Worm (Caenorhabditis elegans) whole organism, L2 larva: ENCODE results near the gene his-8.
"Not testable (repeated sequence)": the region's sequence is repeated elsewhere in the genome, so short reads cannot be mapped to it uniquely, and the experiment has no call there.

Experiments used
- F13H6.1 ChIP-seq: sonication (generic microtip); optimal IDR thresholded peaks from 2 replicates; lab custom pipeline; 2016; ENCODE audit warnings: missing genetic modification characterization, missing compliant biosample characterization
- R02D3.7 ChIP-seq: fragments of 150-350 bp; optimal IDR thresholded peaks from 2 replicates; lab custom pipeline; 2014; ENCODE audit warnings: missing biosample characterization, missing genetic modification characterization
- Y55F3AM.14 ChIP-seq: fragments of 200-800 bp; sonication (Bioruptor generic); optimal IDR thresholded peaks from 2 replicates; lab custom pipeline; 2018; ENCODE audit warnings: mild to moderate bottlenecking, missing genetic modification characterization, missing compliant biosample characterization
- alr-1 ChIP-seq: fragments of 150-350 bp; optimal IDR thresholded peaks from 2 replicates; lab custom pipeline; 2014; ENCODE audit warnings: missing biosample characterization, missing genetic modification characterization
- aly-2 ChIP-seq: fragments of 150-350 bp; optimal IDR thresholded peaks from 2 replicates; lab custom pipeline; 2014; ENCODE audit warnings: missing biosample characterization, missing genetic modification characterization
- ama-1 ChIP-seq: fragments of 150-350 bp; optimal IDR thresholded peaks from 2 replicates; lab custom pipeline; 2018; ENCODE audit warnings: inconsistent platforms
- ceh-16 ChIP-seq: fragments of 150-350 bp; optimal IDR thresholded peaks from 2 replicates; lab custom pipeline; 2014; ENCODE audit warnings: missing biosample characterization, missing genetic modification characterization
- ceh-82 ChIP-seq: fragments of 150-350 bp; optimal IDR thresholded peaks from 2 replicates; lab custom pipeline; 2014; ENCODE audit warnings: missing biosample characterization, missing genetic modification characterization
- crh-2 ChIP-seq: sonication (generic microtip); optimal IDR thresholded peaks from 2 replicates; lab custom pipeline; 2017; ENCODE audit warnings: missing biosample characterization, missing genetic modification characterization
- dmd-4 ChIP-seq: sonication (generic microtip); optimal IDR thresholded peaks from 2 replicates; lab custom pipeline; 2017; ENCODE audit warnings: missing biosample characterization, missing genetic modification characterization
- egl-27 ChIP-seq: sonication (generic microtip); optimal IDR thresholded peaks from 3 replicates; lab custom pipeline; 2017; ENCODE audit warnings: missing biosample characterization, missing genetic modification reagents, missing genetic modification characterization
- elt-1 ChIP-seq: fragments of 150-350 bp; optimal IDR thresholded peaks from 2 replicates; lab custom pipeline; 2014; ENCODE audit warnings: missing biosample characterization, missing genetic modification characterization
- elt-3 ChIP-seq: sonication (generic microtip); optimal IDR thresholded peaks from 2 replicates; lab custom pipeline; 2017; ENCODE audit warnings: missing biosample characterization, missing genetic modification characterization
- gmeb-1 ChIP-seq: fragments of 150-350 bp; optimal IDR thresholded peaks from 2 replicates; lab custom pipeline; 2014; ENCODE audit warnings: missing biosample characterization, missing genetic modification characterization
- lin-11 ChIP-seq: fragments of 150-350 bp; sonication (generic microtip); optimal IDR thresholded peaks from 2 replicates; lab custom pipeline; 2014; ENCODE audit warnings: missing biosample characterization, missing genetic modification characterization, inconsistent platforms, mixed read lengths
- lin-13 ChIP-seq: fragments of 150-350 bp; optimal IDR thresholded peaks from 2 replicates; lab custom pipeline; 2014; ENCODE audit warnings: missing biosample characterization, missing genetic modification reagents, missing genetic modification characterization
- lin-39 ChIP-seq: fragments of 150-350 bp; optimal IDR thresholded peaks from 2 replicates; lab custom pipeline; 2014; ENCODE audit warnings: missing biosample characterization, missing genetic modification reagents, missing genetic modification characterization
- mdl-1 ChIP-seq, 2 experiments: fragments of 150-350 bp in 1 of 2; sonication (generic microtip) in 1 of 2; optimal IDR thresholded peaks; 2 replicates each; lab custom pipeline; 2017; ENCODE audit warnings: missing biosample characterization in 2 of 2, missing genetic modification characterization in 2 of 2
- nhr-10 ChIP-seq: sonication (generic microtip); optimal IDR thresholded peaks from 2 replicates; lab custom pipeline; 2017; ENCODE audit warnings: missing biosample characterization, missing genetic modification characterization
- nhr-11 ChIP-seq: fragments of 150-350 bp; optimal IDR thresholded peaks from 2 replicates; lab custom pipeline; 2014; ENCODE audit warnings: missing biosample characterization, missing genetic modification characterization
- nhr-21 ChIP-seq: fragments of 150-350 bp; optimal IDR thresholded peaks from 2 replicates; lab custom pipeline; 2014; ENCODE audit warnings: missing biosample characterization, missing genetic modification characterization
- nhr-23 ChIP-seq: fragments of 150-350 bp; optimal IDR thresholded peaks from 2 replicates; lab custom pipeline; 2014; ENCODE audit warnings: missing biosample characterization, missing genetic modification reagents, missing genetic modification characterization
- nhr-6 ChIP-seq: fragments of 150-350 bp; optimal IDR thresholded peaks from 2 replicates; lab custom pipeline; 2014; ENCODE audit warnings: missing biosample characterization, missing genetic modification characterization
- peb-1 ChIP-seq: fragments of 150-350 bp; optimal IDR thresholded peaks from 2 replicates; lab custom pipeline; 2014; ENCODE audit warnings: missing biosample characterization, missing genetic modification characterization
- sem-4 ChIP-seq: fragments of 150-350 bp; optimal IDR thresholded peaks from 2 replicates; lab custom pipeline; 2014; ENCODE audit warnings: missing biosample characterization, missing genetic modification reagents, missing genetic modification characterization
- skn-1 ChIP-seq: sonication (generic microtip); optimal IDR thresholded peaks from 2 replicates; lab custom pipeline; 2017; ENCODE audit warnings: missing biosample characterization, missing genetic modification characterization
- sma-9 ChIP-seq, 2 experiments: fragments of 150-350 bp in 1 of 2; sonication (generic microtip) in 1 of 2; optimal IDR thresholded peaks; 2 replicates each; lab custom pipeline; 2014 to 2016; ENCODE audit warnings: missing genetic modification characterization in 2 of 2, mild to moderate bottlenecking in 1 of 2, missing biosample characterization in 1 of 2, missing compliant biosample characterization in 1 of 2, missing genetic modification reagents in 1 of 2, moderate library complexity in 1 of 2
- snpc-4 ChIP-seq: fragments of 150-350 bp; optimal IDR thresholded peaks from 2 replicates; lab custom pipeline; 2014; ENCODE audit warnings: missing biosample characterization, missing genetic modification characterization
- unc-55 ChIP-seq: fragments of 150-350 bp; sonication (generic microtip); optimal IDR thresholded peaks from 3 replicates; lab custom pipeline; 2014; ENCODE audit warnings: missing biosample characterization, missing genetic modification reagents, missing genetic modification characterization
- unc-62 ChIP-seq: fragments of 150-350 bp; optimal IDR thresholded peaks from 2 replicates; lab custom pipeline; 2014; ENCODE audit warnings: missing biosample characterization, missing genetic modification reagents, missing genetic modification characterization
- ztf-1 ChIP-seq: fragments of 200-800 bp; sonication (Bioruptor generic); conservative IDR thresholded peaks from 2 replicates; pipeline ENCODE4 v1.3.6; 2022; ENCODE audit warnings: missing genetic modification characterization, missing compliant biosample characterization
- ztf-11 ChIP-seq: sonication (generic microtip); optimal IDR thresholded peaks from 2 replicates; lab custom pipeline; 2017; ENCODE audit warnings: missing biosample characterization, missing genetic modification characterization
- ztf-4 ChIP-seq: fragments of 150-350 bp; optimal IDR thresholded peaks from 2 replicates; lab custom pipeline; 2014; ENCODE audit warnings: missing biosample characterization, missing genetic modification characterization

The his-8 gene

DNA sequence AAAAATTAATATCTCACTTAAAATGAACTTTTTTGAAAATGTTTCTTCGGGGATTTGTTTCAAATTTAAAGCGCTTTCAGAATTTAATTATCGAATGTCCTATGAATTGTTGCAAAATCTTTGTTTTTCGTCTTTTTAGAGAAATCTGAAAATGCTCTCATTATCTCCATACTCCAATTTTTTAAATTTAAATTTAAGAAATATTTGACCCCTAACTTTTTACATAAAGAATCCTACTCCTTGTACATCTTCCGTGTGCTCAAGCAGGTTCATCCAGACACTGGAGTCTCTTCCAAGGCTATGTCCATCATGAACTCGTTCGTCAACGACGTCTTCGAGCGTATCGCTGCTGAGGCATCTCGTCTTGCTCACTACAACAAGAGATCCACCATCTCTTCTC lies 3.3 kb upstream of the his-8 start, which contains the start of gene his-39:
his-39 (plus strand) TSS at position 301 of the 400 bp plus-strand sequence.
- TF ChIP-seq nhr-11, result no peak
- no peak for TF ChIP-seq dmd-4
- no peak for TF ChIP-seq unc-62 (GFP tag; lab: Kevin White, UChicago)

DNA sequence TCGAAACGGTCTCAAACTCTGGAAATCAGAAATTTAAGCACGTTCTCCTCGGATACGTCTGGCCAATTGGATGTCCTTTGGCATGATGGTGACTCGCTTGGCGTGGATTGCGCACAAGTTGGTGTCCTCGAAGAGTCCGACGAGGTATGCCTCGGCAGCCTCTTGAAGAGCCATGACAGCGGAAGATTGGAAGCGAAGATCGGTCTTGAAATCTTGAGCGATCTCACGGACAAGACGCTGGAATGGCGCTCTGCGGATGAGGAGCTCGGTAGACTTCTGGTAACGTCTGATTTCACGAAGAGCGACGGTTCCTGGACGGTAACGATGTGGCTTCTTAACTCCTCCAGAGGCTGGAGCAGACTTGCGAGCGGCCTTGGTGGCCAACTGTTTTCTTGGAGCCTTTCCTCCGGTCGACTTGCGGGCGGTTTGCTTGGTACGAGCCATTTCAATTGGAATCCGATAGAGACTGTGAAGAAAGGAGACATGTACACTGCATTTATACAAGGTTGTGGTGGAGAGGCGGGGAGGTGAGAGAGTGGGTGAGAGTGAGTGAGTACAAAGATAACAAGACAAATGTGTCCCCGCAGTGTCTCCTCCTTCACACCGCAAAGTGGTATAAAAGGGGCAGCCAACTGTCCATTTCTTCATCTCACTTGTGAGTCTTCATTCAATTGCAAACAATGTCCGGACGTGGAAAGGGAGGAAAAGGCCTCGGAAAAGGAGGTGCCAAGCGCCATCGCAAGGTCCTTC lies 1.8 kb upstream of the his-8 start, which contains the start of the genes his-6 and his-5:
his-6 (minus strand) TSS at position 444 of the 750 bp plus-strand sequence.
his-5 (plus strand) TSS at position 681 of the 750 bp plus-strand sequence.
- TF ChIP-seq F13H6.1 (tag; lab: Kevin White, UChicago) (peak; percentile 4), ceh-16 (tag; lab: Kevin White, UChicago) (peak; percentile 40), sma-9 (GFP tag; optimal IDR thresholded peaks at IDR 0.05; lab: Kevin White, UChicago) (peak; percentile 26)
- not testable (repeated sequence) for TF ChIP-seq sma-9 (tag; optimal IDR thresholded peaks at IDR 0.05; lab: Kevin White, UChicago)

- TF ChIP-seq nhr-6 (tag; lab: Kevin White, UChicago) (no peak), ztf-4 (tag; lab: Kevin White, UChicago) (no peak), lin-13 (GFP tag; lab: Kevin White, UChicago) (no peak)
These were observed 1.0 kb upstream of the his-8 start for ce11 chrV:8533916-8534315.

ce11 chrV:8529219-8529618 lies 3.7 kb downstream of the his-8 start, which contains the start of gene otpl-5:
Gene otpl-5, plus strand, starts transcription at chrV:8529519.
- TF ChIP-seq elt-1 (tag; lab: Kevin White, UChicago) (no peak), gmeb-1 (tag; lab: Kevin White, UChicago) (no peak), crh-2 (tag; lab: Kevin White, UChicago) (no peak), ceh-16 (tag; lab: Kevin White, UChicago) (no peak), sem-4 (tag; lab: Kevin White, UChicago) (no peak), ztf-11 (tag; lab: Kevin White, UChicago) (no peak), Y55F3AM.14 (no peak), aly-2 (tag; lab: Kevin White, UChicago) (no peak), R02D3.7 (tag; lab: Kevin White, UChicago) (no peak), peb-1 (tag; lab: Kevin White, UChicago) (no peak), alr-1 (tag; lab: Kevin White, UChicago) (no peak)

ce11 chrV:8525774-8526173 lies 7.1 kb downstream of the his-8 start, which contains the start of gene otpl-6:
Gene otpl-6, plus strand, starts transcription at chrV:8526074.
- TF ChIP-seq skn-1 (no peak), dmd-4 (no peak), elt-3 (tag; lab: Kevin White, UChicago) (no peak), unc-55 (GFP tag; lab: Kevin White, UChicago) (no peak), ztf-1 (GFP tag; lab: Robert Waterston, UW) (no peak)

- TF ChIP-seq unc-55 (GFP tag; lab: Kevin White, UChicago) (no peak), lin-39 (tag; lab: Kevin White, UChicago) (no peak), egl-27 (no peak), nhr-10 (tag; lab: Kevin White, UChicago) (no peak), peb-1 (tag; lab: Kevin White, UChicago) (no peak), sem-4 (tag; lab: Kevin White, UChicago) (no peak), F13H6.1 (tag; lab: Kevin White, UChicago) (no peak), ztf-1 (GFP tag; lab: Robert Waterston, UW) (no peak), sma-9 (GFP tag; optimal IDR thresholded peaks at IDR 0.05; lab: Kevin White, UChicago) (no peak), sma-9 (tag; optimal IDR thresholded peaks at IDR 0.05; lab: Kevin White, UChicago) (no peak), snpc-4 (tag; lab: Kevin White, UChicago) (no peak), nhr-21 (no peak), ama-1 (lab: Kevin White, UChicago) (no peak), ceh-82 (tag; lab: Kevin White, UChicago) (no peak), nhr-23 (tag; lab: Kevin White, UChicago) (no peak), mdl-1 (tag; optimal IDR thresholded peaks at IDR 0.05; lab: Kevin White, UChicago) (no peak), lin-13 (GFP tag; lab: Kevin White, UChicago) (no peak), lin-11 (no peak), nhr-11 (no peak)
These were observed 11.9 kb downstream of the his-8 start, which contains the start of the genes F45F2.11 and otpl-7 for ce11 chrV:8520846-8521553. Gene F45F2.11, minus strand, starts transcription at chrV:8520896. Gene otpl-7, plus strand, starts transcription at chrV:8521503.
